Fruit fly (Drosophila melanogaster) Kc167 (cell line): ENCODE results near the gene CG42798.

Source experiments
- Myc ChIP-seq: fragments of >200 bp; optimal IDR thresholded peaks from 2 replicates; lab custom pipeline; 2017; ENCODE audit warnings: missing external identifiers
- h ChIP-seq: fragments of >200 bp; optimal IDR thresholded peaks from 3 replicates; lab custom pipeline; 2018; ENCODE audit warnings: missing external identifiers
- insv ChIP-seq: fragments of >200 bp; optimal IDR thresholded peaks from 3 replicates; lab custom pipeline; 2018; ENCODE audit warnings: missing external identifiers
- psq ChIP-seq: fragments of >200 bp; optimal IDR thresholded peaks from 2 replicates; lab custom pipeline; 2017; ENCODE audit warnings: missing external identifiers
- ttk ChIP-seq: sonication (Bioruptor generic); optimal IDR thresholded peaks from 2 replicates; lab custom pipeline; 2017; ENCODE audit warnings: missing external identifiers

- TF ChIP-seq psq (lab: Kevin White, UChicago) = no peak
- no peak for TF ChIP-seq ttk (lab: Kevin White, UChicago)
- TF ChIP-seq h (lab: Kevin White, UChicago) = no peak
- TF ChIP-seq insv = no peak
- TF ChIP-seq Myc (lab: Kevin White, UChicago) = no peak
Observed at dm6 chr3R:17359370-17359769, 47.1 kb upstream of the CG42798 start.
